Worm (Caenorhabditis elegans) whole organism, late embryonic: ENCODE results near the gene F20G2.2.
A peak's percentile ranks its signal among the peaks of the same experiment; 100 is the strongest.

ENCODE experiments used
- C38D4.7 ChIP-seq: fragments of 200-800 bp; sonication (Bioruptor generic); optimal IDR thresholded peaks from 2 replicates; lab custom pipeline; 2018; ENCODE audit warnings: mild to moderate bottlenecking, missing genetic modification characterization, moderate library complexity, missing compliant biosample characterization
- T23F11.4 ChIP-seq: fragments of 200-800 bp; sonication (Bioruptor generic); optimal IDR thresholded peaks from 2 replicates; lab custom pipeline; 2018; ENCODE audit warnings: mild to moderate bottlenecking, missing genetic modification characterization, missing compliant biosample characterization
- ceh-2 ChIP-seq: sonication (generic microtip); optimal IDR thresholded peaks from 2 replicates; lab custom pipeline; 2016; ENCODE audit warnings: missing genotype, missing genetic modification characterization, missing compliant biosample characterization
- ceh-30 ChIP-seq: fragments of 150-350 bp; optimal IDR thresholded peaks from 2 replicates; lab custom pipeline; 2014; ENCODE audit warnings: missing biosample characterization, missing genetic modification characterization
- ceh-31 ChIP-seq: sonication (generic microtip); optimal IDR thresholded peaks from 2 replicates; lab custom pipeline; 2016; ENCODE audit warnings: missing genetic modification characterization, missing compliant biosample characterization
- ceh-34 ChIP-seq: sonication (generic microtip); optimal IDR thresholded peaks from 2 replicates; lab custom pipeline; 2016; ENCODE audit warnings: mild to moderate bottlenecking, missing genetic modification characterization, missing compliant biosample characterization
- ceh-45 ChIP-seq: fragments of 200-800 bp; sonication (Bioruptor generic); IDR thresholded peaks from 2 replicates; pipeline ENCODE4 v1.3.6; 2022; ENCODE audit warnings: missing genetic modification reagents, missing genetic modification characterization, missing compliant biosample characterization
- ceh-48 ChIP-seq: sonication (generic microtip); optimal IDR thresholded peaks from 2 replicates; lab custom pipeline; 2016; ENCODE audit warnings: missing genetic modification characterization, inconsistent platforms, missing compliant biosample characterization
- dmd-4 ChIP-seq: sonication (generic microtip); optimal IDR thresholded peaks from 2 replicates; lab custom pipeline; 2016; ENCODE audit warnings: borderline replicate concordance, missing genetic modification characterization, missing compliant biosample characterization
- elt-2 ChIP-seq: sonication (generic microtip); optimal IDR thresholded peaks from 2 replicates; lab custom pipeline; 2016; ENCODE audit warnings: missing genetic modification reagents, missing genetic modification characterization, missing compliant biosample characterization
- elt-4 ChIP-seq: sonication (generic microtip); optimal IDR thresholded peaks from 2 replicates; lab custom pipeline; 2016; ENCODE audit warnings: missing genetic modification characterization, missing compliant biosample characterization
- ets-4 ChIP-seq: sonication (generic microtip); optimal IDR thresholded peaks from 2 replicates; lab custom pipeline; 2016; ENCODE audit warnings: missing genetic modification characterization, missing compliant biosample characterization
- fax-1 ChIP-seq: sonication (generic microtip); optimal IDR thresholded peaks from 2 replicates; lab custom pipeline; 2016; ENCODE audit warnings: missing genotype, missing genetic modification characterization, missing compliant biosample characterization
- fkh-10 ChIP-seq: fragments of 150-350 bp; optimal IDR thresholded peaks from 2 replicates; lab custom pipeline; 2014; ENCODE audit warnings: missing biosample characterization, missing genetic modification reagents, missing genetic modification characterization
- gmeb-2 ChIP-seq: sonication (generic microtip); optimal IDR thresholded peaks from 2 replicates; lab custom pipeline; 2016; ENCODE audit warnings: missing genetic modification characterization, inconsistent platforms, missing compliant biosample characterization
- hlh-13 ChIP-seq: fragments of 200-800 bp; sonication (Bioruptor generic); optimal IDR thresholded peaks from 2 replicates; lab custom pipeline; 2018; ENCODE audit warnings: mild to moderate bottlenecking, missing genetic modification characterization, missing compliant biosample characterization
- lim-6 ChIP-seq: sonication (generic microtip); optimal IDR thresholded peaks from 2 replicates; lab custom pipeline; 2016; ENCODE audit warnings: missing genetic modification characterization, missing compliant biosample characterization
- lin-11 ChIP-seq: fragments of 200-800 bp; sonication (Bioruptor generic); optimal IDR thresholded peaks from 2 replicates; lab custom pipeline; 2018; ENCODE audit warnings: mild to moderate bottlenecking, missing genetic modification characterization, missing compliant biosample characterization
- nfya-1 ChIP-seq: sonication (generic microtip); optimal IDR thresholded peaks from 2 replicates; lab custom pipeline; 2017; ENCODE audit warnings: missing genetic modification characterization, mild to moderate bottlenecking, missing compliant biosample characterization, antibody characterized with exemption, moderate library complexity
- nhr-11 ChIP-seq: fragments of 150-350 bp; optimal IDR thresholded peaks from 2 replicates; lab custom pipeline; 2014; ENCODE audit warnings: missing biosample characterization, missing genetic modification characterization
- npax-4 ChIP-seq: sonication (generic microtip); optimal IDR thresholded peaks from 2 replicates; lab custom pipeline; 2016; ENCODE audit warnings: missing genetic modification characterization, missing compliant biosample characterization
- odd-2 ChIP-seq: sonication (generic microtip); optimal IDR thresholded peaks from 2 replicates; lab custom pipeline; 2017; ENCODE audit warnings: antibody characterized with exemption, mild to moderate bottlenecking, missing genetic modification characterization, missing compliant biosample characterization
- pax-1 ChIP-seq: fragments of 150-350 bp; optimal IDR thresholded peaks from 2 replicates; lab custom pipeline; 2014; ENCODE audit warnings: missing biosample characterization, missing genetic modification characterization
- pha-2 ChIP-seq: sonication (generic microtip); optimal IDR thresholded peaks from 2 replicates; lab custom pipeline; 2017; ENCODE audit warnings: mild to moderate bottlenecking, missing genetic modification characterization, missing compliant biosample characterization
- pha-4 ChIP-seq: fragments of 150-350 bp; optimal IDR thresholded peaks from 2 replicates; lab custom pipeline; 2018; ENCODE audit warnings: missing biosample characterization, missing genetic modification reagents, missing genetic modification characterization
- pqm-1 ChIP-seq: sonication (generic microtip); optimal IDR thresholded peaks from 2 replicates; lab custom pipeline; 2016; ENCODE audit warnings: missing genetic modification characterization, missing compliant biosample characterization
- ref-2 ChIP-seq: sonication (generic microtip); optimal IDR thresholded peaks from 2 replicates; lab custom pipeline; 2016; ENCODE audit warnings: missing genetic modification characterization, missing compliant biosample characterization
- rnt-1 ChIP-seq: sonication (generic microtip); optimal IDR thresholded peaks from 2 replicates; lab custom pipeline; 2016; ENCODE audit warnings: missing genetic modification characterization, missing compliant biosample characterization
- sdc-2 ChIP-seq: sonication (generic microtip); optimal IDR thresholded peaks from 2 replicates; lab custom pipeline; 2016; ENCODE audit warnings: missing genotype, missing genetic modification characterization, missing compliant biosample characterization
- sox-2 ChIP-seq: fragments of 200-800 bp; sonication (Bioruptor generic); IDR thresholded peaks from 2 replicates; pipeline ENCODE4 v1.3.6; 2022; ENCODE audit warnings: missing genetic modification reagents, missing genetic modification characterization, missing compliant biosample characterization
- sox-4 ChIP-seq: sonication (generic microtip); optimal IDR thresholded peaks from 2 replicates; lab custom pipeline; 2017; ENCODE audit warnings: mild to moderate bottlenecking, missing genetic modification characterization, inconsistent platforms, missing compliant biosample characterization
- syd-9 ChIP-seq: sonication (generic microtip); optimal IDR thresholded peaks from 2 replicates; lab custom pipeline; 2016; ENCODE audit warnings: mild to moderate bottlenecking, missing genetic modification characterization, moderate library complexity, missing compliant biosample characterization
- tbx-7 ChIP-seq: sonication (generic microtip); optimal IDR thresholded peaks from 2 replicates; lab custom pipeline; 2016; ENCODE audit warnings: missing genotype, missing genetic modification characterization, missing compliant biosample characterization
- unc-42 ChIP-seq: sonication (generic microtip); optimal IDR thresholded peaks from 2 replicates; lab custom pipeline; 2016; ENCODE audit warnings: missing genotype, missing genetic modification characterization, missing compliant biosample characterization
- unc-55 ChIP-seq: sonication (generic microtip); optimal IDR thresholded peaks from 2 replicates; lab custom pipeline; 2017; ENCODE audit warnings: missing biosample characterization, missing genetic modification reagents, missing genetic modification characterization

F20G2.2 gene

ce11 chrV:13768388-13768787, 12.2 kb upstream of the F20G2.2 start, which contains the start of gene F20G2.3:
F20G2.3 (minus strand) TSS chrV:13768488.
- no peak for TF ChIP-seq unc-55 (GFP tag; lab: Kevin White, UChicago)
- TF ChIP-seq ceh-48 (tag; lab: Kevin White, UChicago), result no peak
- TF ChIP-seq ceh-30 (tag; lab: Kevin White, UChicago), result no peak
- no peak for TF ChIP-seq ref-2
- no peak for TF ChIP-seq dmd-4
- no peak for TF ChIP-seq ceh-2 (tag; lab: Kevin White, UChicago)
- no peak for TF ChIP-seq pha-4 (tag; lab: Kevin White, UChicago)
- TF ChIP-seq hlh-13 (GFP tag; lab: Kevin White, UChicago), result no peak
- no peak for TF ChIP-seq odd-2 (tag; lab: Kevin White, UChicago)
- no peak for TF ChIP-seq T23F11.4 (GFP tag; lab: Kevin White, UChicago)

ce11 chrV:13763723-13764122, 7.5 kb upstream of the F20G2.2 start:
- TF ChIP-seq npax-4, result no peak
- no peak for TF ChIP-seq nhr-11
- TF ChIP-seq pqm-1 (tag; lab: Kevin White, UChicago), result no peak
- TF ChIP-seq sdc-2, result no peak
- TF ChIP-seq sox-4 (tag; lab: Kevin White, UChicago), result no peak
- TF ChIP-seq T23F11.4 (GFP tag; lab: Kevin White, UChicago), result no peak
- TF ChIP-seq fkh-10 (GFP tag; lab: Kevin White, UChicago), result no peak
- no peak for TF ChIP-seq nfya-1 (tag; lab: Kevin White, UChicago)
- TF ChIP-seq, all 69 proteins: peak for 0

ce11 chrV:13762426-13763127, 6.4 kb upstream of the F20G2.2 start, which contains the start of gene F20G2.6:
F20G2.6 (plus strand) TSS chrV:13763077.
- TF ChIP-seq nhr-11, result no peak
- no peak for TF ChIP-seq ets-4 (tag; lab: Kevin White, UChicago)
- no peak for TF ChIP-seq pax-1 (tag; lab: Kevin White, UChicago)
- no peak for TF ChIP-seq gmeb-2
- TF ChIP-seq fkh-10 (GFP tag; lab: Kevin White, UChicago), result no peak
- TF ChIP-seq sox-4 (tag; lab: Kevin White, UChicago), result no peak
- TF ChIP-seq sdc-2, result no peak
- no peak for TF ChIP-seq fax-1 (tag; lab: Kevin White, UChicago)
- no peak for TF ChIP-seq ceh-34
- no peak for TF ChIP-seq ceh-2 (tag; lab: Kevin White, UChicago)
- TF ChIP-seq C38D4.7 (GFP tag; lab: Kevin White, UChicago), result no peak
- no peak for TF ChIP-seq ceh-45 (GFP tag; lab: Robert Waterston, UW)
- no peak for TF ChIP-seq hlh-13 (GFP tag; lab: Kevin White, UChicago)
- no peak for TF ChIP-seq lim-6 (tag; lab: Kevin White, UChicago)
- TF ChIP-seq lin-11 (tag; lab: Kevin White, UChicago), result no peak
- TF ChIP-seq rnt-1, result no peak
- TF ChIP-seq syd-9, result no peak
- TF ChIP-seq elt-4 (tag; lab: Kevin White, UChicago), result no peak
- TF ChIP-seq sox-2 (GFP tag; lab: Robert Waterston, UW), result no peak

DNA sequence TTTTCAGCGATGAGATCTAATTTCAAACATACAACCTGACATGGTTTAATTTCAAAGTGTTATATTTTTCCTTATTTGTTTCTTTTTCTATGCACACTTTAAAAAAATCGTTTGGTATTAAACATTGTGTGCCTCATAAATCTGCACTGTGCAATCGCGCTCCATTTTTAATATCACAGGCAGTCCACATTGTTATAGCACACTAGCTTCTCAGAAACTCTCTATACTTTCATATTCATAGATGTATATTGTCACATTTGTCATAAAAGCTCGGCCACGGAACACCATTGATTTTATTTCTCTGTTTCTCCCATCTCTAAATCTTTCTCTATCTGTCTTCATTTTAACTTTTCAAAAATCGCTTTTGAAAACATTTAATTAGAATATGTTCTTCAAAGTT, 1.1 kb upstream of the F20G2.2 start:
- TF ChIP-seq unc-55 (GFP tag; lab: Kevin White, UChicago), result peak; percentile 9
- peak; percentile 22 for TF ChIP-seq ceh-48 (tag; lab: Kevin White, UChicago)
- TF ChIP-seq sox-4 (tag; lab: Kevin White, UChicago), result no peak
- peak; percentile 11 for TF ChIP-seq unc-42 (tag; lab: Kevin White, UChicago)

DNA sequence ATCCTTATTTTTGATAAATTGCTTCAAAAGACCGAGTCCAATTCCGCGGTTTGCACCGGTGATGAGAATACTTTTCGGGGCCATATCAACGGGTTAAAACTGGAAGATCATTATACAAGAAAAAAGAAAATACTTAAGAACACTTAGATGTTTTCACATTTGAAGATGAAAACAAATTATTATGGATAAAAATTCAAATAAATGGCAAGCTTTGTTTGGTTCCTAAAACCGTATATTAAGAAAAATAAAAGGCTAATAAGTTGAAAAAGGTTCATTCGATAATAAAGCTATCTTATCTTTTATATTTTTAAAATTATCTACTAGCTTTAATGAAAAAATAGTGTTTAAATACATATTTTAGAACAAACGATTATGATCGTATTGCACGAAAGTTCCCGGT, 2.7 kb downstream of the F20G2.2 start, which contains the start of gene F20G2.1:
TSS of gene F20G2.1 (minus strand) at position 101 of the 400 bp plus-strand sequence.
- TF ChIP-seq sdc-2, result no peak
- no peak for TF ChIP-seq elt-4 (tag; lab: Kevin White, UChicago)
- TF ChIP-seq T23F11.4 (GFP tag; lab: Kevin White, UChicago), result no peak
- TF ChIP-seq pha-2 (tag; lab: Kevin White, UChicago), result no peak
- TF ChIP-seq rnt-1, result no peak
- TF ChIP-seq unc-42 (tag; lab: Kevin White, UChicago), result no peak
- no peak for TF ChIP-seq ceh-31 (tag; lab: Kevin White, UChicago)
- TF ChIP-seq tbx-7 (tag; lab: Kevin White, UChicago), result no peak
- TF ChIP-seq lin-11 (tag; lab: Kevin White, UChicago), result no peak
- TF ChIP-seq odd-2 (tag; lab: Kevin White, UChicago), result no peak
- TF ChIP-seq pax-1 (tag; lab: Kevin White, UChicago), result no peak
- TF ChIP-seq elt-2 (tag; lab: Kevin White, UChicago), result no peak
